Fruit fly (Drosophila melanogaster) whole organism, prepupa: ENCODE measurements around the gene Cdc37.

Experiments used
- Blimp-1 ChIP-seq: fragments of 200-800 bp; sonication (Bioruptor generic); optimal IDR thresholded peaks from 3 replicates; lab custom pipeline; 2017; ENCODE audit warnings: missing biosample characterization, missing genetic modification characterization, mild to moderate bottlenecking, moderate library complexity, missing genetic modification reagents
- CG10669 ChIP-seq: fragments of 200-800 bp; sonication (Bioruptor generic); optimal IDR thresholded peaks from 3 replicates; lab custom pipeline; 2018; ENCODE audit warnings: missing biosample characterization, mild to moderate bottlenecking, missing genetic modification characterization, moderate library complexity
- CG11762 ChIP-seq: fragments of 200-800 bp; sonication (Bioruptor generic); optimal IDR thresholded peaks from 3 replicates; lab custom pipeline; 2016; ENCODE audit warnings: missing biosample characterization, missing genetic modification characterization; ENCODE audit not compliant: insufficient read depth
- CG11902 ChIP-seq: fragments of 200-800 bp; sonication (Bioruptor generic); optimal IDR thresholded peaks from 3 replicates; lab custom pipeline; 2016; ENCODE audit warnings: missing biosample characterization, missing genetic modification characterization
- CG16779 ChIP-seq: fragments of 200-800 bp; sonication (Bioruptor generic); optimal IDR thresholded peaks from 3 replicates; lab custom pipeline; 2017; ENCODE audit warnings: missing biosample characterization, mild to moderate bottlenecking, missing genetic modification characterization
- CG3032 ChIP-seq: fragments of 200-800 bp; optimal IDR thresholded peaks from 2 replicates; lab custom pipeline; 2019; ENCODE audit warnings: missing biosample characterization, mild to moderate bottlenecking, missing genetic modification characterization, moderate library complexity
- CG31627 ChIP-seq: fragments of 200-800 bp; sonication (Bioruptor generic); optimal IDR thresholded peaks from 3 replicates; lab custom pipeline; 2016; ENCODE audit warnings: missing biosample characterization, missing genetic modification characterization
- CG34406 ChIP-seq: fragments of 200-800 bp; sonication (Bioruptor generic); optimal IDR thresholded peaks from 3 replicates; lab custom pipeline; 2016; ENCODE audit warnings: missing biosample characterization, missing genetic modification characterization
- CG4318 ChIP-seq: fragments of 200-800 bp; sonication (Bioruptor generic); optimal IDR thresholded peaks from 3 replicates; lab custom pipeline; 2017; ENCODE audit warnings: missing biosample characterization, mild to moderate bottlenecking, missing genetic modification characterization
- CG6163 ChIP-seq: fragments of 200-800 bp; sonication (Bioruptor generic); IDR thresholded peaks from 3 replicates; pipeline ENCODE4 v1.3.6; 2022; ENCODE audit warnings: missing biosample characterization, missing genetic modification characterization
- CG6276 ChIP-seq: fragments of 200-800 bp; sonication (Bioruptor generic); optimal IDR thresholded peaks from 2 replicates; lab custom pipeline; 2017; ENCODE audit warnings: missing biosample characterization, mild to moderate bottlenecking, missing genetic modification characterization
- CG6792 ChIP-seq: fragments of 200-800 bp; sonication (Bioruptor generic); optimal IDR thresholded peaks from 3 replicates; lab custom pipeline; 2016; ENCODE audit warnings: missing biosample characterization, missing genetic modification characterization
- CG6808 ChIP-seq: fragments of 200-800 bp; sonication (Bioruptor generic); optimal IDR thresholded peaks from 3 replicates; lab custom pipeline; 2017; ENCODE audit warnings: missing biosample characterization, missing genetic modification characterization, mild to moderate bottlenecking, moderate library complexity, missing genetic modification reagents
- CG6854 ChIP-seq: fragments of 200-800 bp; sonication (Bioruptor generic); optimal IDR thresholded peaks from 2 replicates; lab custom pipeline; 2017; ENCODE audit warnings: missing biosample characterization, mild to moderate bottlenecking, missing genetic modification characterization
- CG7368 ChIP-seq: fragments of 200-800 bp; sonication (Bioruptor generic); optimal IDR thresholded peaks from 3 replicates; lab custom pipeline; 2016; ENCODE audit warnings: missing biosample characterization, missing genetic modification characterization
- CG8119 ChIP-seq: fragments of 200-800 bp; sonication (Bioruptor generic); IDR thresholded peaks from 3 replicates; pipeline ENCODE4 v1.3.6; 2022; ENCODE audit warnings: missing biosample characterization, missing genetic modification characterization
- CG8319 ChIP-seq: fragments of 200-800 bp; sonication (Bioruptor generic); optimal IDR thresholded peaks from 3 replicates; lab custom pipeline; 2016; ENCODE audit warnings: missing biosample characterization, missing genetic modification characterization
- CG8632 ChIP-seq: fragments of 200-800 bp; sonication (Bioruptor generic); optimal IDR thresholded peaks from 3 replicates; lab custom pipeline; 2016; ENCODE audit warnings: missing biosample characterization, missing genetic modification characterization
- Eip75B ChIP-seq: fragments of 200-800 bp; sonication (Bioruptor generic); optimal IDR thresholded peaks from 3 replicates; lab custom pipeline; 2016; ENCODE audit warnings: missing biosample characterization, missing genetic modification characterization
- Eip78C ChIP-seq: fragments of 200-800 bp; sonication (Bioruptor generic); peaks from one replicate; lab custom pipeline; 2016; ENCODE audit warnings: missing biosample characterization, missing genetic modification characterization
- Eip93F ChIP-seq: fragments of 200-800 bp; sonication (Bioruptor generic); optimal IDR thresholded peaks from 2 replicates; lab custom pipeline; 2016; ENCODE audit warnings: missing biosample characterization, mild to moderate bottlenecking, missing genetic modification characterization
- Ets21C ChIP-seq: fragments of 200-800 bp; sonication (Bioruptor generic); optimal IDR thresholded peaks from 3 replicates; lab custom pipeline; 2016; ENCODE audit warnings: missing biosample characterization, missing genetic modification characterization
- Ets96B ChIP-seq: fragments of 200-800 bp; optimal IDR thresholded peaks from 2 replicates; lab custom pipeline; 2019; ENCODE audit warnings: missing biosample characterization, mild to moderate bottlenecking, missing genetic modification characterization, moderate library complexity
- Gug ChIP-seq: fragments of 200-800 bp; sonication (Bioruptor generic); IDR thresholded peaks from 2 replicates; pipeline ENCODE4 v1.3.6; 2022; ENCODE audit warnings: missing biosample characterization, missing genetic modification characterization
- Hr38 ChIP-seq: sonication (Bioruptor generic); optimal IDR thresholded peaks from 2 replicates; lab custom pipeline; 2016; ENCODE audit warnings: missing biosample characterization, missing genetic modification characterization
- Hr39 ChIP-seq: fragments of 200-800 bp; sonication (Bioruptor generic); optimal IDR thresholded peaks from 2 replicates; lab custom pipeline; 2016; ENCODE audit warnings: missing biosample characterization, missing genetic modification characterization
- Hr4 ChIP-seq: fragments of 200-800 bp; sonication (Bioruptor generic); optimal IDR thresholded peaks from 3 replicates; lab custom pipeline; 2016; ENCODE audit warnings: missing biosample characterization, missing genetic modification characterization
- Met ChIP-seq: fragments of 200-800 bp; sonication (Bioruptor generic); optimal IDR thresholded peaks from 3 replicates; lab custom pipeline; 2016; ENCODE audit warnings: missing biosample characterization, missing genetic modification characterization
- Smox ChIP-seq: fragments of 200-800 bp; sonication (Bioruptor generic); optimal IDR thresholded peaks from 3 replicates; lab custom pipeline; 2016; ENCODE audit warnings: missing biosample characterization, missing genetic modification characterization
- Sox102F ChIP-seq: fragments of 200-800 bp; sonication (Bioruptor generic); optimal IDR thresholded peaks from 2 replicates; lab custom pipeline; 2016; ENCODE audit warnings: missing biosample characterization, mild to moderate bottlenecking, missing genetic modification characterization
- Sox14 ChIP-seq: fragments of 200-800 bp; sonication (Bioruptor generic); optimal IDR thresholded peaks from 3 replicates; lab custom pipeline; 2016; ENCODE audit warnings: missing biosample characterization, missing genetic modification characterization
- dsx ChIP-seq: fragments of 200-800 bp; optimal IDR thresholded peaks from 3 replicates; lab custom pipeline; 2019; ENCODE audit warnings: missing biosample characterization, mild to moderate bottlenecking, missing genetic modification characterization, moderate library complexity; ENCODE audit not compliant: poor library complexity, severe bottlenecking
- esn ChIP-seq: fragments of 200-800 bp; sonication (Bioruptor generic); optimal IDR thresholded peaks from 2 replicates; lab custom pipeline; 2016; ENCODE audit warnings: missing biosample characterization, mild to moderate bottlenecking, missing genetic modification characterization, moderate library complexity
- fd59A ChIP-seq: fragments of 200-800 bp; sonication (Bioruptor generic); optimal IDR thresholded peaks from 2 replicates; lab custom pipeline; 2017; ENCODE audit warnings: missing biosample characterization, mild to moderate bottlenecking, missing genetic modification characterization, missing genetic modification reagents
- fkh ChIP-seq: fragments of 200-800 bp; sonication (Bioruptor generic); optimal IDR thresholded peaks from 3 replicates; lab custom pipeline; 2017; ENCODE audit warnings: missing biosample characterization, mild to moderate bottlenecking, missing genetic modification characterization, moderate library complexity
- lz ChIP-seq: fragments of 200-800 bp; sonication (Bioruptor generic); optimal IDR thresholded peaks from 3 replicates; lab custom pipeline; 2016; ENCODE audit warnings: missing biosample characterization, missing genetic modification characterization
- spab ChIP-seq: fragments of 200-800 bp; sonication (Bioruptor generic); optimal IDR thresholded peaks from 2 replicates; lab custom pipeline; 2017; ENCODE audit warnings: missing biosample characterization, mild to moderate bottlenecking, missing genetic modification characterization, missing genetic modification reagents
- ss ChIP-seq, 2 experiments: fragments of 200-800 bp; sonication (Bioruptor generic); optimal IDR thresholded peaks; 2 replicates in 1 of 2; 3 replicates in 1 of 2; lab custom pipeline; 2017 to 2018; ENCODE audit warnings: mild to moderate bottlenecking in 2 of 2, missing biosample characterization in 2 of 2, missing genetic modification characterization in 2 of 2, moderate library complexity in 1 of 2
- svp ChIP-seq: fragments of 200-800 bp; sonication (Bioruptor generic); peaks from one replicate; lab custom pipeline; 2016; ENCODE audit warnings: missing biosample characterization, missing genetic modification characterization
- topi ChIP-seq: fragments of 200-800 bp; sonication (Bioruptor generic); optimal IDR thresholded peaks from 3 replicates; lab custom pipeline; 2016; ENCODE audit warnings: missing biosample characterization, missing genetic modification characterization
- vri ChIP-seq: fragments of 200-800 bp; sonication (Bioruptor generic); optimal IDR thresholded peaks from 3 replicates; lab custom pipeline; 2016; ENCODE audit warnings: missing biosample characterization, mild to moderate bottlenecking, missing genetic modification characterization

Gene Cdc37

DNA sequence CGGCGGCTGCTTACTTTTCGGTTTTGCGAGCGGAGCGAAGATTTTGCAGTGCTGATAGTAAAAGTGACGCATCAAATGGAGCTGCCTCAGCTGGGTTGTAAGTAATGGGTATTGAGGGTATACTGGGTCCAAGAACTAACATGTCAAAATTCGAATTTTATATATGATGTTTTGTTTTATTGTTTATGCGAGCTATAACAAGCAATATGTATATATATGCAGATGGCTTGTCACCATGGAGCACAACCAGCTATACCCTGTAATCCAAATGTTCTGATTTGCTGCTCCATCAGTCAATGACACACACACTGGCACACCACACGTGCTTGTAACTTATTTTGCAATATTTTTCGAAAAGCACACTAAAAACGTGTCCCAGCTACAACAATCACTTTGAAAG lies 34.3 kb downstream of the Cdc37 start (continued):
- TF ChIP-seq CG16779 (tag; lab: Kevin White, UChicago) (peak; percentile 16), CG4318 (GFP tag; lab: Kevin White, UChicago) (peak; percentile 50), CG6163 (peak; percentile 84), CG11902 (GFP tag; lab: Kevin White, UChicago) (no peak), Hr38 (GFP tag; lab: Kevin White, UChicago) (no peak), Ets96B (tag; lab: Kevin White, UChicago) (peak; percentile 43), Sox14 (GFP tag; lab: Kevin White, UChicago) (peak; percentile 80), CG8319 (GFP tag; lab: Kevin White, UChicago) (no peak), spab (no peak), CG6808 (GFP tag; lab: Kevin White, UChicago) (peak; percentile 28), CG8632 (GFP tag; lab: Kevin White, UChicago) (peak; percentile 38), CG6276 (peak; percentile 53), Eip75B (peak; percentile 62), Blimp-1 (GFP tag; lab: Kevin White, UChicago) (no peak), CG8119 (GFP tag; lab: Robert Waterston, UW) (peak; percentile 57; the same call in 1 of the 3 replicates), esn (GFP tag; lab: Kevin White, UChicago) (peak; percentile 70), Hr4 (GFP tag; lab: Kevin White, UChicago) (peak; percentile 56), ss (GFP tag; optimal IDR thresholded peaks at IDR 0.05; lab: Kevin White, UChicago) (peak in 1 of 2 experiments; percentile 11), lz (GFP tag; lab: Kevin White, UChicago) (peak; percentile 71), fd59A (GFP tag; lab: Kevin White, UChicago) (peak; percentile 58)

- TF ChIP-seq Eip78C (GFP tag; lab: Kevin White, UChicago): peak; percentile 40
- no peak for TF ChIP-seq CG7368 (GFP tag; lab: Kevin White, UChicago)
- no peak for TF ChIP-seq Hr39 (GFP tag; lab: Kevin White, UChicago)
- TF ChIP-seq Met (GFP tag; lab: Kevin White, UChicago): no peak
- TF ChIP-seq dsx: no peak
- no peak for TF ChIP-seq Sox102F (GFP tag; lab: Kevin White, UChicago)
- no peak for TF ChIP-seq CG3032 (tag; lab: Kevin White, UChicago)
- no peak for TF ChIP-seq lz (GFP tag; lab: Kevin White, UChicago)
- no peak for TF ChIP-seq fkh (GFP tag; lab: Kevin White, UChicago)
- no peak for TF ChIP-seq Smox (GFP tag; lab: Kevin White, UChicago)
- TF ChIP-seq svp (GFP tag; lab: Kevin White, UChicago): peak; percentile 84
- no peak for TF ChIP-seq spab
- TF ChIP-seq CG11762 (GFP tag; lab: Kevin White, UChicago): no peak
- TF ChIP-seq topi (GFP tag; lab: Kevin White, UChicago): no peak
Measured at dm6 chr3L:1831753-1832268, 36.6 kb downstream of the Cdc37 start, which contains the start of gene Cpr62Ba. TSS of gene Cpr62Ba (minus strand) at chr3L:1831783.

DNA sequence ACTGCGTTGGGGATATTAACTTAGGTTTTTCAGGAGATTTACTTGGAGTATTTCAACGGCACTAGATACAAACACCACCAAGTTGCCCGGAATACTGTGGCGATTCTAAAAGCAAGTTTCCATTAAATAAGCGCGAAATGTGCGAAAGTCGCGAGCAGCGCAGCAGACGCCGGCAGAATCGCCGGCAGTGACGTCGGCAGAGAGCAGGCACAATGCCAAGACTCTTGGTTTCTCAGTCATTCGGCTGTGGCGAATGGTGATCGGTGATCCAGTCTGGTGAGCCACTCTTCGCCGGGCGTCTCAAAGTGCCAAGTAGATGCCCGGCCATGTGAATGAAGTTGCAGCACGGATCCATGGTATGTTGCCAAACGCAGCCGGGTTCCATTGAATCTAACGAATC lies 39.9 kb downstream of the Cdc37 start, which contains the start of gene Cpr62Bb:
Gene Cpr62Bb (minus strand): TSS at position 101 of the 400 bp plus-strand sequence.
- no peak for TF ChIP-seq CG3032 (tag; lab: Kevin White, UChicago)
- TF ChIP-seq vri (GFP tag; lab: Kevin White, UChicago): no peak
- no peak for TF ChIP-seq CG31627 (GFP tag; lab: Kevin White, UChicago)
- no peak for TF ChIP-seq Gug (GFP tag; lab: Robert Waterston, UW)

DNA sequence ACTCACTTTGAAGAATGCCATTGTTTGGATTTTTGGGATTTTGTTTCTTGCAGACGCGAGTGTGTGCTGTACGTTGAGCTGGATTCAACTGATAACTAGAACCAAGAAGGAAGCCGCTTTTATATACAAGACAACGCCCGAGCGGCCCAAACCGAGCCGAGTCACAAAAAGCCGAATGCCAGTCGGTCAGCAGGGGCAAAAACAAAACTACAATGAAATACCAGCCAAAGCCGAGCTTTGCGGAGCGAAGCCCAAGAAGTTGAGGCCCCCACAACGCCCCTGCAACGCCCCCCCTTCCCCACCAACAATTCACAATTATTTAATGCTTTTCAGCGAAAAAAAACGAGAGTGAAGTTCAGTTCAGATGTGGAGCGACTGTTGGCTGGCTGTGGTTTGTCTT lies 46.8 kb downstream of the Cdc37 start, which contains the start of gene Cpr62Bc:
Gene Cpr62Bc (minus strand): TSS at position 101 of the 400 bp plus-strand sequence.
- no peak for TF ChIP-seq CG11902 (GFP tag; lab: Kevin White, UChicago)
- no peak for TF ChIP-seq CG31627 (GFP tag; lab: Kevin White, UChicago)
- no peak for TF ChIP-seq CG10669
- TF ChIP-seq CG6276: no peak
- no peak for TF ChIP-seq Ets21C (GFP tag; lab: Kevin White, UChicago)
- no peak for TF ChIP-seq CG6854
- no peak for TF ChIP-seq CG34406 (GFP tag; lab: Kevin White, UChicago)
- TF ChIP-seq Eip78C (GFP tag; lab: Kevin White, UChicago): no peak
- TF ChIP-seq Eip93F: no peak
- TF ChIP-seq Hr4 (GFP tag; lab: Kevin White, UChicago): no peak
- TF ChIP-seq CG6792 (GFP tag; lab: Kevin White, UChicago): no peak
- TF ChIP-seq, all 60 proteins: peak for 0
